Worm (Caenorhabditis elegans) whole organism, young adult: ENCODE measurements around the gene C52B9.10.

Source experiments
- B0035.1 ChIP-seq: sonication (generic microtip); optimal IDR thresholded peaks from 2 replicates; lab custom pipeline; 2016; ENCODE audit warnings: missing genetic modification characterization, mild to moderate bottlenecking, missing compliant biosample characterization, missing genotype, missing genetic modification reagents
- B0336.3 ChIP-seq: fragments of 200-800 bp; sonication (Bioruptor generic); IDR thresholded peaks from 2 replicates; pipeline ENCODE4 v1.3.6; 2022; ENCODE audit warnings: missing genetic modification characterization, missing compliant biosample characterization
- C06A6.2 ChIP-seq: fragments of 200-800 bp; sonication (Bioruptor generic); conservative IDR thresholded peaks from 2 replicates; pipeline ENCODE4 v1.3.6; 2022; ENCODE audit warnings: missing genetic modification characterization, missing compliant biosample characterization
- F10E7.11 ChIP-seq: sonication (generic microtip); optimal IDR thresholded peaks from 2 replicates; lab custom pipeline; 2017; ENCODE audit warnings: mild to moderate bottlenecking, missing genetic modification characterization, moderate library complexity, missing compliant biosample characterization
- F33H1.4 ChIP-seq: fragments of 200-800 bp; sonication (Bioruptor generic); IDR thresholded peaks from 2 replicates; pipeline ENCODE4 v1.3.6; 2022; ENCODE audit warnings: missing genetic modification reagents, missing genetic modification characterization, missing compliant biosample characterization
- F49E8.2 ChIP-seq: sonication (generic microtip); optimal IDR thresholded peaks from 3 replicates; lab custom pipeline; 2017; ENCODE audit warnings: missing genetic modification characterization, mild to moderate bottlenecking, missing compliant biosample characterization, antibody characterized with exemption, moderate library complexity; ENCODE audit not compliant: insufficient read depth
- F57A8.1 ChIP-seq: fragments of 200-800 bp; sonication (Bioruptor generic); optimal IDR thresholded peaks from 2 replicates; lab custom pipeline; 2018; ENCODE audit warnings: mild to moderate bottlenecking, missing genetic modification characterization, moderate library complexity, missing compliant biosample characterization
- K11D2.4 ChIP-seq: fragments of 200-800 bp; sonication (Bioruptor generic); IDR thresholded peaks from 2 replicates; pipeline ENCODE4 v1.3.6; 2022; ENCODE audit warnings: missing genetic modification reagents, missing genetic modification characterization, missing compliant biosample characterization
- Y53G8AR.9 ChIP-seq: fragments of 200-800 bp; sonication (Bioruptor generic); conservative IDR thresholded peaks from 2 replicates; pipeline ENCODE4 v1.3.6; 2022; ENCODE audit warnings: missing genetic modification reagents, missing genetic modification characterization, missing compliant biosample characterization
- Y95B8A.8 ChIP-seq: fragments of 200-800 bp; sonication (Bioruptor generic); IDR thresholded peaks from 2 replicates; pipeline ENCODE4 v1.3.6; 2022; ENCODE audit warnings: missing genetic modification reagents, missing genetic modification characterization, missing compliant biosample characterization
- ZK185.1 ChIP-seq: sonication (generic microtip); optimal IDR thresholded peaks from 2 replicates; lab custom pipeline; 2016; ENCODE audit warnings: mild to moderate bottlenecking, missing genetic modification characterization, missing compliant biosample characterization; ENCODE audit not compliant: poor library complexity, severe bottlenecking
- ama-1 ChIP-seq, 3 experiments: fragments of 150-350 bp in 1 of 3; sonication (generic microtip) in 2 of 3; optimal IDR thresholded peaks; 2 replicates each; lab custom pipeline; 2014 to 2018; ENCODE audit warnings: missing biosample characterization in 2 of 3, missing genetic modification characterization in 2 of 3, missing genetic modification reagents in 2 of 3
- atf-7 ChIP-seq: sonication (generic microtip); optimal IDR thresholded peaks from 2 replicates; lab custom pipeline; 2017; ENCODE audit warnings: mild to moderate bottlenecking, missing genetic modification characterization, missing compliant biosample characterization
- attf-5 ChIP-seq: fragments of 200-800 bp; sonication (Bioruptor generic); optimal IDR thresholded peaks from 2 replicates; lab custom pipeline; 2018; ENCODE audit warnings: mild to moderate bottlenecking, missing genetic modification characterization, missing compliant biosample characterization
- ccch-3 ChIP-seq: fragments of 200-800 bp; sonication (Bioruptor generic); optimal IDR thresholded peaks from 2 replicates; lab custom pipeline; 2018; ENCODE audit warnings: mild to moderate bottlenecking, missing genetic modification characterization, missing compliant biosample characterization
- cebp-1 ChIP-seq, 2 experiments: fragments of 200-800 bp in 1 of 2; sonication (Bioruptor generic) in 1 of 2; sonication (generic microtip) in 1 of 2; IDR thresholded peaks in 1 of 2; optimal IDR thresholded peaks in 1 of 2; 2 replicates each; pipeline versions ENCODE4 v1.3.6 to Lab custom; 2017 to 2022; ENCODE audit warnings: missing compliant biosample characterization in 2 of 2, missing genetic modification characterization in 2 of 2, mild to moderate bottlenecking in 1 of 2, missing genetic modification reagents in 1 of 2, moderate library complexity in 1 of 2
- ceh-79 ChIP-seq: sonication (generic microtip); optimal IDR thresholded peaks from 2 replicates; lab custom pipeline; 2017; ENCODE audit warnings: mild to moderate bottlenecking, missing genetic modification characterization, missing compliant biosample characterization
- chd-7 ChIP-seq: sonication (generic microtip); optimal IDR thresholded peaks from 2 replicates; lab custom pipeline; 2016; ENCODE audit warnings: mild to moderate bottlenecking, missing genetic modification characterization, moderate library complexity, missing compliant biosample characterization
- die-1 ChIP-seq: sonication (generic microtip); optimal IDR thresholded peaks from 2 replicates; lab custom pipeline; 2016; ENCODE audit warnings: missing genotype, mild to moderate bottlenecking, missing genetic modification characterization, missing compliant biosample characterization
- dox-1 ChIP-seq: fragments of 200-800 bp; sonication (Bioruptor generic); IDR thresholded peaks from 2 replicates; pipeline ENCODE4 v1.3.6; 2022; ENCODE audit warnings: missing genetic modification reagents, missing genetic modification characterization, missing compliant biosample characterization
- dpl-1 ChIP-seq: fragments of 150-350 bp; optimal IDR thresholded peaks from 2 replicates; lab custom pipeline; 2014; ENCODE audit warnings: missing biosample characterization, missing genetic modification reagents, missing genetic modification characterization
- ekl-4 ChIP-seq: fragments of 200-800 bp; sonication (Bioruptor generic); IDR thresholded peaks from 2 replicates; pipeline ENCODE4 v1.3.6; 2022; ENCODE audit warnings: missing genetic modification reagents, missing genetic modification characterization, missing compliant biosample characterization
- gei-17 ChIP-seq: fragments of 200-800 bp; sonication (Bioruptor generic); optimal IDR thresholded peaks from 2 replicates; lab custom pipeline; 2018; ENCODE audit warnings: mild to moderate bottlenecking, missing genetic modification characterization, missing compliant biosample characterization
- lin-26 ChIP-seq: fragments of 200-800 bp; sonication (Bioruptor generic); IDR thresholded peaks from 2 replicates; pipeline ENCODE4 v1.3.6; 2022; ENCODE audit warnings: missing genetic modification reagents, missing genetic modification characterization, missing compliant biosample characterization
- lin-35 ChIP-seq, 3 experiments: fragments of 150-350 bp in 2 of 3; sonication (generic microtip) in 1 of 3; optimal IDR thresholded peaks; 2 replicates each; lab custom pipeline; 2014 to 2018; ENCODE audit warnings: missing biosample characterization in 3 of 3, missing genetic modification characterization in 3 of 3, missing genetic modification reagents in 3 of 3
- lin-40 ChIP-seq: sonication (generic microtip); optimal IDR thresholded peaks from 2 replicates; lab custom pipeline; 2016; ENCODE audit warnings: missing genetic modification characterization, mild to moderate bottlenecking, missing compliant biosample characterization, missing genotype, missing genetic modification reagents
- lir-1 ChIP-seq: fragments of 200-800 bp; sonication (Bioruptor generic); conservative IDR thresholded peaks from 2 replicates; pipeline ENCODE4 v1.3.6; 2022; ENCODE audit warnings: missing genetic modification reagents, missing genetic modification characterization, missing compliant biosample characterization
- madf-3 ChIP-seq: fragments of 200-800 bp; sonication (Bioruptor generic); IDR thresholded peaks from 2 replicates; pipeline ENCODE4 v1.3.6; 2022; ENCODE audit warnings: missing genetic modification reagents, missing genetic modification characterization, missing compliant biosample characterization
- nfyb-1 ChIP-seq: fragments of 200-800 bp; sonication (Bioruptor generic); IDR thresholded peaks from 2 replicates; pipeline ENCODE4 v1.3.6; 2022; ENCODE audit warnings: missing genetic modification reagents, missing genetic modification characterization, missing compliant biosample characterization
- nhr-80 ChIP-seq: sonication (generic microtip); optimal IDR thresholded peaks from 2 replicates; lab custom pipeline; 2016; ENCODE audit warnings: missing genetic modification characterization, missing compliant biosample characterization
- nhr-90 ChIP-seq: sonication (generic microtip); optimal IDR thresholded peaks from 2 replicates; lab custom pipeline; 2016; ENCODE audit warnings: missing genotype, mild to moderate bottlenecking, missing genetic modification characterization, missing compliant biosample characterization
- pbrm-1 ChIP-seq: fragments of 200-800 bp; sonication (Bioruptor generic); IDR thresholded peaks from 2 replicates; pipeline ENCODE4 v1.3.6; 2022; ENCODE audit warnings: missing genetic modification reagents, missing genetic modification characterization, missing compliant biosample characterization
- repo-1 ChIP-seq: sonication (generic microtip); optimal IDR thresholded peaks from 2 replicates; lab custom pipeline; 2017; ENCODE audit warnings: mild to moderate bottlenecking, missing genetic modification characterization, missing compliant biosample characterization
- snpc-4 ChIP-seq, 5 experiments: fragments of 150-350 bp in 1 of 5; sonication (generic microtip) in 4 of 5; optimal IDR thresholded peaks; 2 replicates each; lab custom pipeline; 2014 to 2018; ENCODE audit warnings: missing genetic modification characterization in 5 of 5, missing biosample characterization in 3 of 5, antibody characterized with exemption in 2 of 5, mild to moderate bottlenecking in 2 of 5, missing compliant biosample characterization in 2 of 5, missing genotype in 2 of 5, moderate library complexity in 2 of 5, missing genetic modification reagents in 1 of 5
- somi-1 ChIP-seq: fragments of 200-800 bp; sonication (Bioruptor generic); optimal IDR thresholded peaks from 2 replicates; lab custom pipeline; 2018; ENCODE audit warnings: mild to moderate bottlenecking, missing genetic modification characterization, missing compliant biosample characterization
- tbp1 ChIP-seq: fragments of 200-800 bp; sonication (Bioruptor generic); optimal IDR thresholded peaks from 2 replicates; lab custom pipeline; 2018; ENCODE audit warnings: mild to moderate bottlenecking, missing genetic modification characterization, missing compliant biosample characterization
- tbx-9 ChIP-seq: sonication (generic microtip); optimal IDR thresholded peaks from 2 replicates; lab custom pipeline; 2016; ENCODE audit warnings: borderline replicate concordance, missing genetic modification characterization, inconsistent platforms, missing compliant biosample characterization
- tlf-1 ChIP-seq: fragments of 200-800 bp; sonication (Bioruptor generic); optimal IDR thresholded peaks from 2 replicates; lab custom pipeline; 2018; ENCODE audit warnings: mild to moderate bottlenecking, missing genetic modification characterization, missing compliant biosample characterization
- unc-62 ChIP-seq: fragments of 150-350 bp; optimal IDR thresholded peaks from 2 replicates; lab custom pipeline; 2014; ENCODE audit warnings: missing biosample characterization, missing genetic modification reagents, missing genetic modification characterization
- ztf-25 ChIP-seq: fragments of 200-800 bp; sonication (Bioruptor generic); IDR thresholded peaks from 2 replicates; pipeline ENCODE4 v1.3.6; 2022; ENCODE audit warnings: missing genetic modification reagents, missing genetic modification characterization, missing compliant biosample characterization
- ztf-26 ChIP-seq: sonication (generic microtip); optimal IDR thresholded peaks from 2 replicates; lab custom pipeline; 2017; ENCODE audit warnings: missing genetic modification characterization, missing compliant biosample characterization
- ztf-28 ChIP-seq: fragments of 200-800 bp; sonication (Bioruptor generic); IDR thresholded peaks from 2 replicates; pipeline ENCODE4 v1.3.6; 2022; ENCODE audit warnings: missing genetic modification reagents, missing genetic modification characterization, missing compliant biosample characterization
- ztf-6 ChIP-seq: fragments of 200-800 bp; sonication (Bioruptor generic); IDR thresholded peaks from 2 replicates; pipeline ENCODE4 v1.3.6; 2022; ENCODE audit warnings: missing genetic modification reagents, missing genetic modification characterization, missing compliant biosample characterization

C52B9.10 gene

DNA sequence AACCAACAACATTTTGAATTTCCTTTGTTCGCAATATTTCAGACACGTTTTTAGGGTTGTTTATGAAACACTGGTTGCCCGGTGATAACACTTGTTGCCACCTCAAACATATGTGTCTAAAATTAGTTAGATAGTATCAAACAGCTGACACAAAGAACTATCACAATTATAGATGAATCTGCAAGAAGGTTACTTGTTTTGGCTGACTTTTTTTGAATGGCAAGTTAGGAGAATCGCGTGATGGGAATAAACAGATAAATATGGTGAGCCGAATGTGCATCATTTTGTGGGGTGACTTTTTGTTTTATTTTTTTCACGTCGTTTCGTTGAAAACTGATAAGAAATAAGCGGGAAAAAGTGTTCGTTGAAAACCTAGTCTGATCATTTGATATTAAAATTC lies 28.6 kb upstream of the C52B9.10 start (continued):
- TF ChIP-seq F10E7.11 (no peak), lin-35 (GFP tag; optimal IDR thresholded peaks at IDR 0.05; lab: Kevin White, UChicago) (no peak), cebp-1 (GFP tag; IDR thresholded peaks at IDR 0.05; lab: Robert Waterston, UW) (0 out of 2 replicates have a peak, but pooled peaks have one; percentile 16), cebp-1 (tag; optimal IDR thresholded peaks at IDR 0.05; lab: Kevin White, UChicago) (peak; percentile 41), ama-1 (optimal IDR thresholded peaks at IDR 0.05; lab: Kevin White, UChicago) (no peak), ama-1 (GFP tag; optimal IDR thresholded peaks at IDR 0.05; lab: Kevin White, UChicago) (no peak), dpl-1 (no peak), chd-7 (tag; lab: Kevin White, UChicago) (peak; percentile 1), B0336.3 (GFP tag; lab: Robert Waterston, UW) (no peak)

DNA sequence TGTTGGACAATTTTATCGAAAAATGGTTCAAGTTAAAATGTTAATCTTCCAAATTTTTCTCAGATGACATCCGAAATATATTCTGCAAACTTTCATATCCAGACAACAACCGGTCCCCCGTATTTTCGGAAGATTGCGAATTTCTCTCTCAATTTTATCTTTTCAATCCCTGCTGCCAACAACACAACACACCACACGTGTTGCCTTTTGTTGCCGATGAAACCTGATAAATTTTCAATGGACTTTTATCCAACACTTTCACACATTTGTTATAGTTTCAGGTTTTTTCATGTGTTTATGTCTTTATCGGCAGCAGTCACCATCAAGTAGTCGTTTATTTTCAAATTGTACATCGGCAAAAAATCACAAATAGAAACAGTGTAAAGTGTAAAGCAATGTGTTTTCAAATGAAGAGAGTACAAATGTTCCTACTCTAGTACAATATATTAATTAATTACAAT lies 27.4 kb upstream of the C52B9.10 start:
- TF ChIP-seq ZK185.1 (tag; lab: Kevin White, UChicago): no peak
- peak; percentile 2 for TF ChIP-seq attf-5
- 0 out of 2 replicates have a peak, but pooled peaks have one; percentile 30 for TF ChIP-seq ekl-4 (GFP tag; lab: Robert Waterston, UW)
- peak; percentile 40 for TF ChIP-seq atf-7 (tag; lab: Kevin White, UChicago)
- peak; percentile 86 for TF ChIP-seq B0336.3 (GFP tag; lab: Robert Waterston, UW)
- no peak for TF ChIP-seq F33H1.4 (GFP tag; lab: Robert Waterston, UW)
- TF ChIP-seq lin-40: peak; percentile 40
- peak; percentile 53 for TF ChIP-seq nhr-80
- TF ChIP-seq ama-1 (optimal IDR thresholded peaks at IDR 0.05; lab: Kevin White, UChicago): peak; percentile 46
- TF ChIP-seq ama-1 (GFP tag; optimal IDR thresholded peaks at IDR 0.05; lab: Kevin White, UChicago): no peak
- no peak for TF ChIP-seq cebp-1 (GFP tag; IDR thresholded peaks at IDR 0.05; lab: Robert Waterston, UW)
- peak; percentile 57 for TF ChIP-seq cebp-1 (tag; optimal IDR thresholded peaks at IDR 0.05; lab: Kevin White, UChicago)
- TF ChIP-seq tbx-9 (tag; lab: Kevin White, UChicago): no peak
- TF ChIP-seq repo-1: peak; percentile 89
- TF ChIP-seq tbp1 (GFP tag; lab: Kevin White, UChicago): peak; percentile 49
- TF ChIP-seq die-1 (tag; lab: Kevin White, UChicago): no peak
- 0 out of 2 replicates have a peak, but pooled peaks have one; percentile 12 for TF ChIP-seq lin-26 (GFP tag; lab: Robert Waterston, UW)
- no peak for TF ChIP-seq F57A8.1
- 0 out of 2 replicates have a peak, but pooled peaks have one; percentile 38 for TF ChIP-seq C06A6.2 (GFP tag; lab: Robert Waterston, UW)
- TF ChIP-seq F49E8.2 (tag; lab: Kevin White, UChicago): no peak
- no peak for TF ChIP-seq Y95B8A.8 (GFP tag; lab: Robert Waterston, UW)
- TF ChIP-seq dox-1: peak; percentile 65
- peak; percentile 24 for TF ChIP-seq ztf-26 (tag; lab: Kevin White, UChicago)
- TF ChIP-seq nfyb-1 (GFP tag; lab: Robert Waterston, UW): 0 out of 2 replicates have a peak, but pooled peaks have one; percentile 37
- TF ChIP-seq chd-7 (tag; lab: Kevin White, UChicago): peak; percentile 46
- TF ChIP-seq somi-1 (GFP tag; lab: Kevin White, UChicago): peak; percentile 25
- peak; percentile 38 for TF ChIP-seq gei-17 (GFP tag; lab: Kevin White, UChicago)
- no peak for TF ChIP-seq ceh-79 (tag; lab: Kevin White, UChicago)
- TF ChIP-seq pbrm-1 (GFP tag; lab: Robert Waterston, UW): 0 out of 2 replicates have a peak, but pooled peaks have one; percentile 37
- no peak for TF ChIP-seq snpc-4 (GFP tag; optimal IDR thresholded peaks at IDR 0.05; lab: Kevin White, UChicago)
- TF ChIP-seq snpc-4 (tag; optimal IDR thresholded peaks at IDR 0.05; lab: Kevin White, UChicago): no peak
- TF ChIP-seq B0035.1 (tag; lab: Kevin White, UChicago): no peak
- TF ChIP-seq Y53G8AR.9: 0 out of 2 replicates have a peak, but pooled peaks have one; percentile 56
- TF ChIP-seq ztf-25 (GFP tag; lab: Robert Waterston, UW): 0 out of 2 replicates have a peak, but pooled peaks have one; percentile 15
- peak; percentile 18 for TF ChIP-seq nhr-90 (tag; lab: Kevin White, UChicago)
- no peak for TF ChIP-seq unc-62 (GFP tag; lab: Kevin White, UChicago)
- TF ChIP-seq madf-3 (GFP tag; lab: Robert Waterston, UW): 0 out of 2 replicates have a peak, but pooled peaks have one; percentile 38
- TF ChIP-seq ztf-28 (GFP tag; lab: Robert Waterston, UW): no peak
- no peak for TF ChIP-seq ztf-6 (GFP tag; lab: Robert Waterston, UW)
- 0 out of 2 replicates have a peak, but pooled peaks have one; percentile 10 for TF ChIP-seq K11D2.4
- TF ChIP-seq ccch-3: no peak
- TF ChIP-seq lir-1 (GFP tag; lab: Robert Waterston, UW): 0 out of 2 replicates have a peak, but pooled peaks have one; percentile 46
- peak; percentile 49 for TF ChIP-seq tlf-1 (GFP tag; lab: Kevin White, UChicago)
